Worm (Caenorhabditis elegans): ENCODE results near the gene famk-1.

DNA sequence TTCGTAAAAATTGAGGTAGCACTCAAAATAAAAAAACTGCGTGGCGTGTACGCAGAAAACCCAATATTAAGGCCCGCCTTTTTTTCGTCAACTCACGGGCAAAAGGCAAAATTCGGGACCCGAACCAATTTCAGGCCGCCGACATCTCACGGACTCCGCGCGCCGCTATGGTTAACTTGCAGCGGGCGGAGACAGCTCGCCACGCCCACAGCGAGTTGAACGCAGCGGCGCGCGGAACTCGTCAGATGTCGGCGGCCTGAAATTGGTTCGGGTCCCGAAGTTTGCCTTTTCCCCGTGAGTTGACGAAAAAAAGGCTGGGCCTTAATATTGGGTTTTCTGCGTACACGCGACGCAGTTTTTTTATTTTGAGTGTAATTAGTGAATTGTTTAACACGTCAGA, 8.0 kb upstream of the famk-1 start:
- TF ChIP-seq nhr-84 (tag; optimal IDR thresholded peaks at IDR 0.05) = no peak
- TF ChIP-seq nhr-76 (tag; optimal IDR thresholded peaks at IDR 0.05) = no peak
- no peak for TF ChIP-seq lin-39 (tag; optimal IDR thresholded peaks at IDR 0.05)
- TF ChIP-seq skn-1 (tag; optimal IDR thresholded peaks at IDR 0.05) = no peak
- TF ChIP-seq dpl-1 (GFP tag; optimal IDR thresholded peaks at IDR 0.05) = no peak
- TF ChIP-seq fkh-10 (GFP tag; optimal IDR thresholded peaks at IDR 0.05) = no peak
- TF ChIP-seq nhr-90 (tag; optimal IDR thresholded peaks at IDR 0.05; ENCODE audit: poor library complexity) = no peak
- TF ChIP-seq unc-62 (GFP tag; optimal IDR thresholded peaks at IDR 0.05) = no peak
- no peak for TF ChIP-seq aly-2 (tag; optimal IDR thresholded peaks at IDR 0.05)
- TF ChIP-seq ztf-11 (tag; optimal IDR thresholded peaks at IDR 0.05) = no peak
- no peak for TF ChIP-seq nhr-11 (tag; optimal IDR thresholded peaks at IDR 0.05)

Measured in whole organism, L1 larva.